Worm (Caenorhabditis elegans) whole organism, L1 larva: ENCODE results near the gene srpa-68.

Experiments
- alr-1 ChIP-seq: fragments of 200-800 bp; sonication (Bioruptor generic); optimal IDR thresholded peaks from 2 replicates; lab custom pipeline; 2018; ENCODE audit warnings: borderline replicate concordance, mild to moderate bottlenecking, missing genetic modification characterization, missing compliant biosample characterization
- nhr-12 ChIP-seq: sonication (generic microtip); optimal IDR thresholded peaks from 2 replicates; lab custom pipeline; 2017; ENCODE audit warnings: missing biosample characterization, missing genetic modification characterization
- nhr-76 ChIP-seq: sonication (generic microtip); optimal IDR thresholded peaks from 2 replicates; lab custom pipeline; 2017; ENCODE audit warnings: missing biosample characterization, missing genetic modification characterization
- sox-4 ChIP-seq: sonication (generic microtip); optimal IDR thresholded peaks from 2 replicates; lab custom pipeline; 2016; ENCODE audit warnings: missing genetic modification characterization, missing compliant biosample characterization
- ztf-11 ChIP-seq, 2 experiments: sonication (generic microtip); optimal IDR thresholded peaks; 2 replicates each; lab custom pipeline; 2016 to 2017; ENCODE audit warnings: missing genetic modification characterization in 2 of 2, missing biosample characterization in 1 of 2, missing compliant biosample characterization in 1 of 2

DNA sequence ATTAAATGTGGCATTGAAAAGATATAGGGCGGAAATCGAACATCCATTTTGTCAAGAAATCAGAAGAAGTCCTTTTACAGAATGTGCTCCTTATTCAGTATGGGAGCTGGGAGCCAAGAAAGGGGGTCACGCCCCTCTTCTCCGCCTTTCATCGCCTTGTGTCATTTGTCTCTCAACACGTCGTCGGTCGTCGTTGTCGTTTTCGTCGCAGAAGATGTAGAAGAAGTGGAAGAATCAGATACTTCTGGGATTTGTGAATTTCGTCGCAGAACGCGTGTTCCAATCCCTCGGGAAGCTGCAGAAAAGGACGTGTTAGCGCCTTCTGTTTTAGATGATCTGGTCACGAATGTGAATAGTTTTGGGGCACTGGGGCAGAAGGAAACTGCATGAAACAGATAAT, 14.5 kb downstream of the srpa-68 start, which contains the start of gene bnc-1:
- TF ChIP-seq nhr-12 (tag; lab: Kevin White, UChicago) (no peak), sox-4 (tag; lab: Kevin White, UChicago) (no peak), ztf-11 (tag; optimal IDR thresholded peaks at IDR 0.05; lab: Kevin White, UChicago) (no peak), nhr-76 (tag; lab: Kevin White, UChicago) (no peak), alr-1 (tag; lab: Kevin White, UChicago) (no peak)
